Worm (Caenorhabditis elegans) whole organism, L3 larva: Measurements from ENCODE around the gene T20D4.10.

Experiments
- ceh-28 ChIP-seq: fragments of 150-350 bp; optimal IDR thresholded peaks from 2 replicates; lab custom pipeline; 2014; ENCODE audit warnings: missing biosample characterization, missing genetic modification reagents, missing genetic modification characterization
- ceh-82 ChIP-seq: fragments of 150-350 bp; optimal IDR thresholded peaks from 2 replicates; lab custom pipeline; 2014; ENCODE audit warnings: missing biosample characterization, missing genetic modification characterization
- elt-1 ChIP-seq: fragments of 150-350 bp; optimal IDR thresholded peaks from 2 replicates; lab custom pipeline; 2014; ENCODE audit warnings: missing biosample characterization, missing genetic modification characterization
- mdl-1 ChIP-seq: fragments of 150-350 bp; optimal IDR thresholded peaks from 2 replicates; lab custom pipeline; 2014; ENCODE audit warnings: missing biosample characterization, missing genetic modification characterization
- nhr-76 ChIP-seq: fragments of 150-350 bp; sonication (generic microtip); optimal IDR thresholded peaks from 5 replicates; lab custom pipeline; 2014; ENCODE audit warnings: missing biosample characterization, missing genetic modification characterization
- tbx-2 ChIP-seq: sonication (generic microtip); optimal IDR thresholded peaks from 2 replicates; lab custom pipeline; 2016; ENCODE audit warnings: mild to moderate bottlenecking, missing genetic modification characterization, missing compliant biosample characterization

- TF ChIP-seq ceh-82 (tag; lab: Kevin White, UChicago) (no peak), elt-1 (tag; lab: Kevin White, UChicago) (no peak), mdl-1 (tag; lab: Kevin White, UChicago) (no peak), nhr-76 (tag; lab: Kevin White, UChicago) (no peak), tbx-2 (tag; lab: Kevin White, UChicago) (no peak), ceh-28 (tag; lab: Kevin White, UChicago) (no peak)
These were observed 42.9 kb upstream of the T20D4.10 start, which contains the start of gene scrm-3 for ce11 chrV:3357106-3357505.
